Fruit fly (Drosophila melanogaster): ENCODE results near the gene CG13895.
A peak's percentile ranks its signal among the peaks of the same experiment; 100 is the strongest.

CG13895 gene

dm6 chr3L:749199-749538 lies 41.2 kb upstream of the CG13895 start, which contains the start of gene emc (continued):
- TF ChIP-seq Dbx (GFP tag; IDR thresholded peaks at IDR 0.05) (peak; percentile 76; the same call in 2 of the 3 replicates), CG10565 (GFP tag; optimal IDR thresholded peaks at IDR 0.05) (no peak), CG14441 (GFP tag; IDR thresholded peaks at IDR 0.05) (peak; percentile 26; the same call in 1 of the 2 replicates), YL-1 (GFP tag; optimal IDR thresholded peaks at IDR 0.05) (no peak), chn (GFP tag; optimal IDR thresholded peaks at IDR 0.05) (no peak), CG12104 (GFP tag; optimal IDR thresholded peaks at IDR 0.05) (no peak), pho (GFP tag; optimal IDR thresholded peaks at IDR 0.05) (no peak), bab2 (GFP tag; optimal IDR thresholded peaks at IDR 0.05) (peak; percentile 7), CG10366 (GFP tag; IDR thresholded peaks at IDR 0.05) (peak; percentile 22; the same call in 1 of the 2 replicates), Dip3 (GFP tag; optimal IDR thresholded peaks at IDR 0.05) (no peak), CG6683 (GFP tag; optimal IDR thresholded peaks at IDR 0.05) (peak; percentile 13), CG12659 (GFP tag; optimal IDR thresholded peaks at IDR 0.05) (no peak), CG15514 (GFP tag; optimal IDR thresholded peaks at IDR 0.05) (peak; percentile 67), CG18619 (GFP tag; optimal IDR thresholded peaks at IDR 0.05) (peak; percentile 35), CG1529 (GFP tag; optimal IDR thresholded peaks at IDR 0.05) (no peak), fru (optimal IDR thresholded peaks at IDR 0.05) (no peak), trem (tag; optimal IDR thresholded peaks at IDR 0.05) (no peak), CG17328 (GFP tag; IDR thresholded peaks at IDR 0.05) (no peak), CG13287 (GFP tag; IDR thresholded peaks at IDR 0.05; ENCODE audit: partially characterized antibody) (peak; percentile 43; the same call in 1 of the 2 replicates), stc (GFP tag; IDR thresholded peaks at IDR 0.05) (peak; percentile 70; the same call in 1 of the 2 replicates), luna (GFP tag; optimal IDR thresholded peaks at IDR 0.05) (no peak), Trl (optimal IDR thresholded peaks at IDR 0.05) (peak; percentile 80 to 87), Trl (GFP tag; optimal IDR thresholded peaks at IDR 0.05) (peak; percentile 84), Hr51 (GFP tag; optimal IDR thresholded peaks at IDR 0.05) (peak; percentile 33 to 35), CHES-1-like (GFP tag; optimal IDR thresholded peaks at IDR 0.05) (no peak), psq (GFP tag; optimal IDR thresholded peaks at IDR 0.05) (no peak), CG12219 (GFP tag; optimal IDR thresholded peaks at IDR 0.05) (peak; percentile 63), CG8359 (GFP tag; optimal IDR thresholded peaks at IDR 0.05; ENCODE audit: borderline replicate concordance) (no peak), CG2202 (tag; optimal IDR thresholded peaks at IDR 0.05) (peak; percentile 54), Fer2 (tag; optimal IDR thresholded peaks at IDR 0.05) (no peak), D19B (GFP tag; optimal IDR thresholded peaks at IDR 0.05) (no peak), Dad (GFP tag; optimal IDR thresholded peaks at IDR 0.05) (peak; percentile 56), CG3726 (GFP tag; IDR thresholded peaks at IDR 0.05) (no peak; the same call in 2 of the 3 replicates), CG16863 (GFP tag; optimal IDR thresholded peaks at IDR 0.05) (no peak), sc (optimal IDR thresholded peaks at IDR 0.05) (no peak), sc (GFP tag; optimal IDR thresholded peaks at IDR 0.05) (no peak), CG4424 (GFP tag; optimal IDR thresholded peaks at IDR 0.05) (no peak), chinmo (GFP tag; IDR thresholded peaks at IDR 0.05; ENCODE audit: partially characterized antibody) (peak; percentile 98), CG6854 (GFP tag; optimal IDR thresholded peaks at IDR 0.05) (peak; percentile 49), Lpt (GFP tag; optimal IDR thresholded peaks at IDR 0.05) (no peak), Dfd (GFP tag; optimal IDR thresholded peaks at IDR 0.05) (no peak), bbx (GFP tag; IDR thresholded peaks at IDR 0.05; ENCODE audit: partially characterized antibody) (peak; percentile 77), fd3F (GFP tag; optimal IDR thresholded peaks at IDR 0.05) (no peak), Ravus (GFP tag; IDR thresholded peaks at IDR 0.05) (no peak), lola (GFP tag; optimal IDR thresholded peaks at IDR 0.05) (no peak), gce (GFP tag; IDR thresholded peaks at IDR 0.05) (peak; percentile 72; the same call in 1 of the 3 replicates), Eip74EF (GFP tag; optimal IDR thresholded peaks at IDR 0.05) (peak in 1 of 2 experiments; percentile 6), BEAF-32 (GFP tag; optimal IDR thresholded peaks at IDR 0.05) (no peak), CG30020 (tag; optimal IDR thresholded peaks at IDR 0.05) (no peak), pros (GFP tag; optimal IDR thresholded peaks at IDR 0.05) (peak; percentile 36), emc (GFP tag; optimal IDR thresholded peaks at IDR 0.05) (no peak)

All from whole organism, embryonic.